Worm (Caenorhabditis elegans) whole organism, young adult: Measurements from ENCODE around the gene Y48G9A.9.

Experiments
- B0336.3 ChIP-seq: fragments of 200-800 bp; sonication (Bioruptor generic); IDR thresholded peaks from 2 replicates; pipeline ENCODE4 v1.3.6; 2022; ENCODE audit warnings: missing genetic modification characterization, missing compliant biosample characterization
- F33H1.4 ChIP-seq: fragments of 200-800 bp; sonication (Bioruptor generic); IDR thresholded peaks from 2 replicates; pipeline ENCODE4 v1.3.6; 2022; ENCODE audit warnings: missing genetic modification reagents, missing genetic modification characterization, missing compliant biosample characterization
- F52B5.7 ChIP-seq: sonication (generic microtip); optimal IDR thresholded peaks from 2 replicates; lab custom pipeline; 2016; ENCODE audit warnings: mild to moderate bottlenecking, missing genetic modification characterization, missing compliant biosample characterization
- F57A8.1 ChIP-seq: fragments of 200-800 bp; sonication (Bioruptor generic); optimal IDR thresholded peaks from 2 replicates; lab custom pipeline; 2018; ENCODE audit warnings: mild to moderate bottlenecking, missing genetic modification characterization, moderate library complexity, missing compliant biosample characterization
- K11D2.4 ChIP-seq: fragments of 200-800 bp; sonication (Bioruptor generic); IDR thresholded peaks from 2 replicates; pipeline ENCODE4 v1.3.6; 2022; ENCODE audit warnings: missing genetic modification reagents, missing genetic modification characterization, missing compliant biosample characterization
- K12H6.12 ChIP-seq: fragments of 200-800 bp; sonication (Bioruptor generic); optimal IDR thresholded peaks from 2 replicates; lab custom pipeline; 2018; ENCODE audit warnings: mild to moderate bottlenecking, missing genetic modification characterization, missing compliant biosample characterization
- Y53F4B.3 ChIP-seq: fragments of 200-800 bp; sonication (Bioruptor generic); IDR thresholded peaks from 2 replicates; pipeline ENCODE4 v1.3.6; 2022; ENCODE audit warnings: missing genetic modification reagents, missing genetic modification characterization, missing compliant biosample characterization
- Y53G8AR.9 ChIP-seq: fragments of 200-800 bp; sonication (Bioruptor generic); conservative IDR thresholded peaks from 2 replicates; pipeline ENCODE4 v1.3.6; 2022; ENCODE audit warnings: missing genetic modification reagents, missing genetic modification characterization, missing compliant biosample characterization
- Y67H2A.10 ChIP-seq: fragments of 200-800 bp; sonication (Bioruptor generic); conservative IDR thresholded peaks from 2 replicates; pipeline ENCODE4 v1.3.6; 2022; ENCODE audit warnings: missing genetic modification reagents, missing genetic modification characterization, missing compliant biosample characterization
- Y79H2A.3 ChIP-seq: fragments of 200-800 bp; sonication (Bioruptor generic); conservative IDR thresholded peaks from 2 replicates; pipeline ENCODE4 v1.3.6; 2022; ENCODE audit warnings: missing genetic modification reagents, missing genetic modification characterization, missing compliant biosample characterization
- atf-7 ChIP-seq: sonication (generic microtip); optimal IDR thresholded peaks from 2 replicates; lab custom pipeline; 2017; ENCODE audit warnings: mild to moderate bottlenecking, missing genetic modification characterization, missing compliant biosample characterization
- attf-3 ChIP-seq: fragments of 200-800 bp; sonication (Bioruptor generic); conservative IDR thresholded peaks from 2 replicates; pipeline ENCODE4 v1.3.6; 2022; ENCODE audit warnings: missing genetic modification reagents, missing genetic modification characterization, missing compliant biosample characterization
- attf-5 ChIP-seq: fragments of 200-800 bp; sonication (Bioruptor generic); optimal IDR thresholded peaks from 2 replicates; lab custom pipeline; 2018; ENCODE audit warnings: mild to moderate bottlenecking, missing genetic modification characterization, missing compliant biosample characterization
- bed-2 ChIP-seq: fragments of 200-800 bp; sonication (Bioruptor generic); IDR thresholded peaks from 2 replicates; pipeline ENCODE4 v1.3.6; 2022; ENCODE audit warnings: missing genetic modification reagents, missing genetic modification characterization, missing compliant biosample characterization
- cebp-1 ChIP-seq, 2 experiments: fragments of 200-800 bp in 1 of 2; sonication (Bioruptor generic) in 1 of 2; sonication (generic microtip) in 1 of 2; IDR thresholded peaks in 1 of 2; optimal IDR thresholded peaks in 1 of 2; 2 replicates each; pipeline versions ENCODE4 v1.3.6 to Lab custom; 2017 to 2022; ENCODE audit warnings: missing compliant biosample characterization in 2 of 2, missing genetic modification characterization in 2 of 2, mild to moderate bottlenecking in 1 of 2, missing genetic modification reagents in 1 of 2, moderate library complexity in 1 of 2
- cebp-2 ChIP-seq: fragments of 200-800 bp; sonication (Bioruptor generic); IDR thresholded peaks from 2 replicates; pipeline ENCODE4 v1.3.6; 2022; ENCODE audit warnings: missing genetic modification characterization, missing compliant biosample characterization
- ceh-27 ChIP-seq: fragments of 200-800 bp; sonication (Bioruptor generic); optimal IDR thresholded peaks from 2 replicates; lab custom pipeline; 2018; ENCODE audit warnings: mild to moderate bottlenecking, missing genetic modification characterization, moderate library complexity, missing compliant biosample characterization
- ceh-40 ChIP-seq: fragments of 200-800 bp; sonication (Bioruptor generic); IDR thresholded peaks from 2 replicates; pipeline ENCODE4 v1.3.6; 2022; ENCODE audit warnings: missing genetic modification characterization, missing compliant biosample characterization
- chd-7 ChIP-seq: sonication (generic microtip); optimal IDR thresholded peaks from 2 replicates; lab custom pipeline; 2016; ENCODE audit warnings: mild to moderate bottlenecking, missing genetic modification characterization, moderate library complexity, missing compliant biosample characterization
- dox-1 ChIP-seq: fragments of 200-800 bp; sonication (Bioruptor generic); IDR thresholded peaks from 2 replicates; pipeline ENCODE4 v1.3.6; 2022; ENCODE audit warnings: missing genetic modification reagents, missing genetic modification characterization, missing compliant biosample characterization
- ekl-4 ChIP-seq: fragments of 200-800 bp; sonication (Bioruptor generic); IDR thresholded peaks from 2 replicates; pipeline ENCODE4 v1.3.6; 2022; ENCODE audit warnings: missing genetic modification reagents, missing genetic modification characterization, missing compliant biosample characterization
- ets-4 ChIP-seq: fragments of 200-800 bp; sonication (Bioruptor generic); optimal IDR thresholded peaks from 2 replicates; lab custom pipeline; 2018; ENCODE audit warnings: mild to moderate bottlenecking, missing genetic modification characterization, missing compliant biosample characterization
- hmg-1.2 ChIP-seq: fragments of 200-800 bp; sonication (Bioruptor generic); IDR thresholded peaks from 2 replicates; pipeline ENCODE4 v1.3.6; 2022; ENCODE audit warnings: missing genetic modification reagents, missing genetic modification characterization, missing compliant biosample characterization
- let-526 ChIP-seq: fragments of 200-800 bp; sonication (Bioruptor generic); IDR thresholded peaks from 2 replicates; pipeline ENCODE4 v1.3.6; 2022; ENCODE audit warnings: missing genetic modification reagents, missing genetic modification characterization, missing compliant biosample characterization
- let-607 ChIP-seq, 2 experiments: fragments of 200-800 bp in 1 of 2; sonication (Bioruptor generic) in 1 of 2; sonication (generic microtip) in 1 of 2; optimal IDR thresholded peaks; 2 replicates each; lab custom pipeline; 2016 to 2018; ENCODE audit warnings: mild to moderate bottlenecking in 2 of 2, missing compliant biosample characterization in 2 of 2, missing genetic modification characterization in 2 of 2, moderate library complexity in 2 of 2, missing genotype in 1 of 2
- lin-35 ChIP-seq, 3 experiments: fragments of 150-350 bp in 2 of 3; sonication (generic microtip) in 1 of 3; optimal IDR thresholded peaks; 2 replicates each; lab custom pipeline; 2014 to 2018; ENCODE audit warnings: missing biosample characterization in 3 of 3, missing genetic modification characterization in 3 of 3, missing genetic modification reagents in 3 of 3
- lin-40 ChIP-seq: sonication (generic microtip); optimal IDR thresholded peaks from 2 replicates; lab custom pipeline; 2016; ENCODE audit warnings: missing genetic modification characterization, mild to moderate bottlenecking, missing compliant biosample characterization, missing genotype, missing genetic modification reagents
- lin-54 ChIP-seq: fragments of 200-800 bp; sonication (Bioruptor generic); optimal IDR thresholded peaks from 2 replicates; lab custom pipeline; 2018; ENCODE audit warnings: mild to moderate bottlenecking, missing genetic modification characterization, missing compliant biosample characterization
- lir-1 ChIP-seq: fragments of 200-800 bp; sonication (Bioruptor generic); conservative IDR thresholded peaks from 2 replicates; pipeline ENCODE4 v1.3.6; 2022; ENCODE audit warnings: missing genetic modification reagents, missing genetic modification characterization, missing compliant biosample characterization
- madf-10 ChIP-seq: sonication (generic microtip); optimal IDR thresholded peaks from 2 replicates; lab custom pipeline; 2016; ENCODE audit warnings: mild to moderate bottlenecking, missing genetic modification characterization, missing compliant biosample characterization
- mcd-1 ChIP-seq: fragments of 200-800 bp; sonication (Bioruptor generic); IDR thresholded peaks from 2 replicates; pipeline ENCODE4 v1.3.6; 2022; ENCODE audit warnings: missing genetic modification reagents, missing genetic modification characterization, missing compliant biosample characterization
- nfya-2 ChIP-seq: fragments of 200-800 bp; sonication (Bioruptor generic); IDR thresholded peaks from 2 replicates; pipeline ENCODE4 v1.3.6; 2022; ENCODE audit warnings: missing genetic modification reagents, missing genetic modification characterization, missing compliant biosample characterization
- nfyb-1 ChIP-seq: fragments of 200-800 bp; sonication (Bioruptor generic); IDR thresholded peaks from 2 replicates; pipeline ENCODE4 v1.3.6; 2022; ENCODE audit warnings: missing genetic modification reagents, missing genetic modification characterization, missing compliant biosample characterization
- nhr-80 ChIP-seq: sonication (generic microtip); optimal IDR thresholded peaks from 2 replicates; lab custom pipeline; 2016; ENCODE audit warnings: missing genetic modification characterization, missing compliant biosample characterization
- pbrm-1 ChIP-seq: fragments of 200-800 bp; sonication (Bioruptor generic); IDR thresholded peaks from 2 replicates; pipeline ENCODE4 v1.3.6; 2022; ENCODE audit warnings: missing genetic modification reagents, missing genetic modification characterization, missing compliant biosample characterization
- pha-4 ChIP-seq: fragments of 150-350 bp; sonication (generic microtip); optimal IDR thresholded peaks from 2 replicates; lab custom pipeline; 2014; ENCODE audit warnings: missing biosample characterization, missing genetic modification reagents, missing genetic modification characterization
- rcor-1 ChIP-seq: fragments of 200-800 bp; sonication (Bioruptor generic); IDR thresholded peaks from 2 replicates; pipeline ENCODE4 v1.3.6; 2022; ENCODE audit warnings: missing genetic modification reagents, missing genetic modification characterization, missing compliant biosample characterization
- sdz-38 ChIP-seq: sonication (generic microtip); optimal IDR thresholded peaks from 2 replicates; lab custom pipeline; 2016; ENCODE audit warnings: missing genotype, missing genetic modification characterization, missing compliant biosample characterization
- sptf-2 ChIP-seq: fragments of 200-800 bp; sonication (Bioruptor generic); optimal IDR thresholded peaks from 2 replicates; lab custom pipeline; 2018; ENCODE audit warnings: mild to moderate bottlenecking, missing genetic modification characterization, missing compliant biosample characterization
- tbp1 ChIP-seq: fragments of 200-800 bp; sonication (Bioruptor generic); optimal IDR thresholded peaks from 2 replicates; lab custom pipeline; 2018; ENCODE audit warnings: mild to moderate bottlenecking, missing genetic modification characterization, missing compliant biosample characterization
- unc-62 ChIP-seq: fragments of 150-350 bp; optimal IDR thresholded peaks from 2 replicates; lab custom pipeline; 2014; ENCODE audit warnings: missing biosample characterization, missing genetic modification reagents, missing genetic modification characterization
- zfh-2 ChIP-seq: fragments of 200-800 bp; sonication (Bioruptor generic); conservative IDR thresholded peaks from 2 replicates; pipeline ENCODE4 v1.3.6; 2022; ENCODE audit warnings: missing genetic modification reagents, missing genetic modification characterization, missing compliant biosample characterization
- ztf-25 ChIP-seq: fragments of 200-800 bp; sonication (Bioruptor generic); IDR thresholded peaks from 2 replicates; pipeline ENCODE4 v1.3.6; 2022; ENCODE audit warnings: missing genetic modification reagents, missing genetic modification characterization, missing compliant biosample characterization
- ztf-26 ChIP-seq: sonication (generic microtip); optimal IDR thresholded peaks from 2 replicates; lab custom pipeline; 2017; ENCODE audit warnings: missing genetic modification characterization, missing compliant biosample characterization

Gene Y48G9A.9

ce11 chrIII:2099808-2100366 lies 7.4 kb downstream of the Y48G9A.9 start:
- TF ChIP-seq ceh-40 (GFP tag; lab: Robert Waterston, UW) (no peak), B0336.3 (0 out of 2 replicates have a peak, but pooled peaks have one; percentile 17), atf-7 (tag; lab: Kevin White, UChicago) (peak; percentile 42), lir-1 (no peak), let-526 (GFP tag; lab: Robert Waterston, UW) (peak; percentile 57; the same call in 1 of the 2 replicates), ztf-26 (peak; percentile 28), ztf-25 (GFP tag; lab: Robert Waterston, UW) (no peak), Y53G8AR.9 (GFP tag; lab: Robert Waterston, UW) (0 out of 2 replicates have a peak, but pooled peaks have one; percentile 37), nhr-80 (peak; percentile 85), dox-1 (peak; percentile 52; the same call in 1 of the 2 replicates), let-607 (tag; optimal IDR thresholded peaks at IDR 0.05; lab: Kevin White, UChicago) (peak in 1 of 2 experiments; percentile 50), attf-5 (GFP tag; lab: Kevin White, UChicago) (peak; percentile 30), hmg-1.2 (GFP tag; lab: Robert Waterston, UW) (0 out of 2 replicates have a peak, but pooled peaks have one; percentile 15), pha-4 (tag; lab: Kevin White, UChicago) (peak; percentile 16), unc-62 (GFP tag; lab: Kevin White, UChicago) (peak; percentile 71), F33H1.4 (GFP tag; lab: Robert Waterston, UW) (no peak), ekl-4 (peak; percentile 37; the same call in 1 of the 2 replicates), cebp-1 (GFP tag; IDR thresholded peaks at IDR 0.05; lab: Robert Waterston, UW) (no peak), cebp-1 (tag; optimal IDR thresholded peaks at IDR 0.05; lab: Kevin White, UChicago) (peak; percentile 21)

- TF ChIP-seq F52B5.7 (tag; lab: Kevin White, UChicago) (peak; percentile 25), bed-2 (GFP tag; lab: Robert Waterston, UW) (0 out of 2 replicates have a peak, but pooled peaks have one; percentile 36), hmg-1.2 (GFP tag; lab: Robert Waterston, UW) (peak; percentile 97), pha-4 (tag; lab: Kevin White, UChicago) (peak; percentile 34), K12H6.12 (tag; lab: Kevin White, UChicago) (peak; percentile 31), atf-7 (tag; lab: Kevin White, UChicago) (peak; percentile 16), Y53F4B.3 (GFP tag; lab: Robert Waterston, UW) (no peak), lin-35 (GFP tag; optimal IDR thresholded peaks at IDR 0.05; lab: Kevin White, UChicago) (peak in 1 of 3 experiments; percentile 15), nfya-2 (GFP tag; lab: Robert Waterston, UW) (no peak), madf-10 (tag; lab: Kevin White, UChicago) (peak; percentile 5), tbp1 (no peak), nfyb-1 (GFP tag; lab: Robert Waterston, UW) (peak; percentile 86), chd-7 (tag; lab: Kevin White, UChicago) (peak; percentile 75), F57A8.1 (no peak), sptf-2 (GFP tag; lab: Kevin White, UChicago) (no peak), zfh-2 (GFP tag; lab: Robert Waterston, UW) (peak; percentile 96), dox-1 (peak; percentile 47; the same call in 1 of the 2 replicates), K11D2.4 (peak; percentile 57), pbrm-1 (GFP tag; lab: Robert Waterston, UW) (peak; percentile 56; the same call in 1 of the 2 replicates), Y67H2A.10 (GFP tag; lab: Robert Waterston, UW) (no peak), lin-40 (tag; lab: Kevin White, UChicago) (peak; percentile 63), cebp-1 (GFP tag; IDR thresholded peaks at IDR 0.05; lab: Robert Waterston, UW) (no peak), cebp-1 (tag; optimal IDR thresholded peaks at IDR 0.05; lab: Kevin White, UChicago) (peak; percentile 63), lin-54 (GFP tag; lab: Kevin White, UChicago) (peak; percentile 2), attf-3 (GFP tag; lab: Robert Waterston, UW) (no peak), mcd-1 (GFP tag; lab: Robert Waterston, UW) (peak; percentile 75), cebp-2 (GFP tag; lab: Robert Waterston, UW) (no peak), let-607 (tag; optimal IDR thresholded peaks at IDR 0.05; lab: Kevin White, UChicago) (no peak), ets-4 (GFP tag; lab: Kevin White, UChicago) (no peak), Y79H2A.3 (GFP tag; lab: Robert Waterston, UW) (no peak), sdz-38 (tag; lab: Kevin White, UChicago) (no peak), rcor-1 (GFP tag; lab: Robert Waterston, UW) (peak; percentile 55), attf-5 (GFP tag; lab: Kevin White, UChicago) (peak; percentile 80), ceh-27 (GFP tag; lab: Kevin White, UChicago) (peak; percentile 79), ztf-26 (peak; percentile 42), ekl-4 (0 out of 2 replicates have a peak, but pooled peaks have one; percentile 31), nhr-80 (peak; percentile 7)
Measured at ce11 chrIII:2100842-2101241, 8.3 kb downstream of the Y48G9A.9 start.
